Worm (Caenorhabditis elegans) whole organism, L1 larva: ENCODE data around the gene F14F9.8.

Source experiments
- alr-1 ChIP-seq: fragments of 200-800 bp; sonication (Bioruptor generic); optimal IDR thresholded peaks from 2 replicates; lab custom pipeline; 2018; ENCODE audit warnings: borderline replicate concordance, mild to moderate bottlenecking, missing genetic modification characterization, missing compliant biosample characterization
- aly-2 ChIP-seq: fragments of 150-350 bp; optimal IDR thresholded peaks from 2 replicates; lab custom pipeline; 2014; ENCODE audit warnings: missing biosample characterization, missing genetic modification characterization
- ceh-90 ChIP-seq: sonication (generic microtip); optimal IDR thresholded peaks from 2 replicates; lab custom pipeline; 2016; ENCODE audit warnings: missing genetic modification characterization, missing compliant biosample characterization
- dsc-1 ChIP-seq: sonication (generic microtip); optimal IDR thresholded peaks from 2 replicates; lab custom pipeline; 2016; ENCODE audit warnings: mild to moderate bottlenecking, missing genetic modification characterization, missing compliant biosample characterization
- efl-1 ChIP-seq, 4 experiments: fragments of 150-350 bp; optimal IDR thresholded peaks in 3 of 4; peaks in 1 of 4; 1 replicate in 1 of 4; 2 replicates in 3 of 4; lab custom pipeline; 2014; ENCODE audit warnings: missing biosample characterization in 2 of 4, missing genetic modification characterization in 2 of 4, missing genetic modification reagents in 2 of 4
- efl-3 ChIP-seq: fragments of 200-800 bp; sonication (Bioruptor generic); optimal IDR thresholded peaks from 2 replicates; lab custom pipeline; 2018; ENCODE audit warnings: mild to moderate bottlenecking, missing genetic modification characterization, missing compliant biosample characterization
- egl-13 ChIP-seq: sonication (generic microtip); optimal IDR thresholded peaks from 2 replicates; lab custom pipeline; 2016; ENCODE audit warnings: missing genotype, missing genetic modification reagents, missing genetic modification characterization, missing compliant biosample characterization
- fkh-10 ChIP-seq: sonication (generic microtip); optimal IDR thresholded peaks from 2 replicates; lab custom pipeline; 2017; ENCODE audit warnings: missing biosample characterization, missing genetic modification reagents, missing genetic modification characterization
- fkh-8 ChIP-seq: sonication (generic microtip); optimal IDR thresholded peaks from 2 replicates; lab custom pipeline; 2016; ENCODE audit warnings: mild to moderate bottlenecking, missing genetic modification characterization, missing compliant biosample characterization
- grh-1 ChIP-seq: fragments of 200-800 bp; sonication (Bioruptor generic); IDR thresholded peaks from 2 replicates; pipeline ENCODE4 v1.3.6; 2022; ENCODE audit warnings: missing genetic modification reagents, missing genetic modification characterization, missing compliant biosample characterization
- hlh-4 ChIP-seq: sonication (generic microtip); optimal IDR thresholded peaks from 2 replicates; lab custom pipeline; 2016; ENCODE audit warnings: mild to moderate bottlenecking, missing genetic modification characterization, missing compliant biosample characterization
- isw-1 ChIP-seq: fragments of 200-800 bp; sonication (Bioruptor generic); IDR thresholded peaks from 2 replicates; pipeline ENCODE4 v1.3.6; 2022; ENCODE audit warnings: missing genetic modification characterization, missing compliant biosample characterization
- lin-14 ChIP-seq: fragments of 200-800 bp; sonication (Bioruptor generic); optimal IDR thresholded peaks from 2 replicates; lab custom pipeline; 2018; ENCODE audit warnings: mild to moderate bottlenecking, missing genetic modification characterization, moderate library complexity, missing compliant biosample characterization
- lin-15B ChIP-seq: fragments of 150-350 bp; sonication (generic microtip); optimal IDR thresholded peaks from 3 replicates; lab custom pipeline; 2014; ENCODE audit warnings: missing biosample characterization, missing genetic modification characterization
- lin-39 ChIP-seq: fragments of 150-350 bp; optimal IDR thresholded peaks from 2 replicates; lab custom pipeline; 2014; ENCODE audit warnings: missing biosample characterization, missing genetic modification reagents, missing genetic modification characterization
- lir-3 ChIP-seq: sonication (generic microtip); optimal IDR thresholded peaks from 2 replicates; lab custom pipeline; 2016; ENCODE audit warnings: mild to moderate bottlenecking, missing genetic modification characterization, moderate library complexity, missing compliant biosample characterization; ENCODE audit not compliant: poor library complexity
- lsy-2 ChIP-seq, 2 experiments: fragments of 150-350 bp; optimal IDR thresholded peaks; 2 replicates each; lab custom pipeline; 2014; ENCODE audit warnings: missing biosample characterization in 2 of 2, missing genetic modification characterization in 2 of 2
- nhr-19 ChIP-seq: fragments of 200-800 bp; sonication (Bioruptor generic); conservative IDR thresholded peaks from 2 replicates; pipeline ENCODE4 v1.3.6; 2022; ENCODE audit warnings: missing genetic modification characterization, missing compliant biosample characterization
- nhr-20 ChIP-seq: sonication (generic microtip); optimal IDR thresholded peaks from 2 replicates; lab custom pipeline; 2016; ENCODE audit warnings: mild to moderate bottlenecking, missing genetic modification characterization, missing compliant biosample characterization
- nhr-237 ChIP-seq: fragments of 150-350 bp; optimal IDR thresholded peaks from 2 replicates; lab custom pipeline; 2014; ENCODE audit warnings: missing biosample characterization, missing genetic modification characterization
- nhr-76 ChIP-seq: sonication (generic microtip); optimal IDR thresholded peaks from 2 replicates; lab custom pipeline; 2017; ENCODE audit warnings: missing biosample characterization, missing genetic modification characterization
- nhr-85 ChIP-seq: sonication (generic microtip); peaks from one replicate; lab custom pipeline; 2016; ENCODE audit warnings: missing genetic modification characterization, inconsistent platforms, missing compliant biosample characterization
- pax-3 ChIP-seq: fragments of 200-800 bp; sonication (Bioruptor generic); optimal IDR thresholded peaks from 2 replicates; lab custom pipeline; 2018; ENCODE audit warnings: mild to moderate bottlenecking, missing genetic modification characterization, moderate library complexity, missing compliant biosample characterization
- pqm-1 ChIP-seq: sonication (generic microtip); optimal IDR thresholded peaks from 3 replicates; lab custom pipeline; 2017; ENCODE audit warnings: missing biosample characterization, missing genetic modification characterization
- rnt-1 ChIP-seq: sonication (generic microtip); optimal IDR thresholded peaks from 2 replicates; lab custom pipeline; 2016; ENCODE audit warnings: mild to moderate bottlenecking, missing genetic modification characterization, moderate library complexity, missing compliant biosample characterization
- skn-1 ChIP-seq: fragments of 150-350 bp; optimal IDR thresholded peaks from 2 replicates; lab custom pipeline; 2014; ENCODE audit warnings: missing biosample characterization, missing genetic modification characterization
- sox-4 ChIP-seq: sonication (generic microtip); optimal IDR thresholded peaks from 2 replicates; lab custom pipeline; 2016; ENCODE audit warnings: missing genetic modification characterization, missing compliant biosample characterization
- sup-37 ChIP-seq: fragments of 200-800 bp; sonication (Bioruptor generic); optimal IDR thresholded peaks from 2 replicates; lab custom pipeline; 2018; ENCODE audit warnings: mild to moderate bottlenecking, missing genetic modification characterization, missing compliant biosample characterization
- swsn-7 ChIP-seq: sonication (generic microtip); optimal IDR thresholded peaks from 2 replicates; lab custom pipeline; 2016; ENCODE audit warnings: missing genetic modification characterization, missing compliant biosample characterization
- unc-62 ChIP-seq: fragments of 150-350 bp; optimal IDR thresholded peaks from 2 replicates; lab custom pipeline; 2014; ENCODE audit warnings: missing biosample characterization, missing genetic modification reagents, missing genetic modification characterization
- zag-1 ChIP-seq: fragments of 150-350 bp; optimal IDR thresholded peaks from 2 replicates; lab custom pipeline; 2014; ENCODE audit warnings: missing biosample characterization, missing genetic modification characterization
- ztf-11 ChIP-seq, 2 experiments: sonication (generic microtip); optimal IDR thresholded peaks; 2 replicates each; lab custom pipeline; 2016 to 2017; ENCODE audit warnings: missing genetic modification characterization in 2 of 2, missing biosample characterization in 1 of 2, missing compliant biosample characterization in 1 of 2
- ztf-4 ChIP-seq: fragments of 150-350 bp; optimal IDR thresholded peaks from 2 replicates; lab custom pipeline; 2014; ENCODE audit warnings: missing biosample characterization, missing genetic modification characterization

F14F9.8 gene

ce11 chrV:5102017-5102416, 28.1 kb upstream of the F14F9.8 start, which contains the start of gene srab-1:
Gene srab-1, minus strand, starts transcription at chrV:5102117.
- TF ChIP-seq efl-3 (GFP tag; lab: Kevin White, UChicago) (no peak), nhr-237 (tag; lab: Kevin White, UChicago) (no peak), sox-4 (tag; lab: Kevin White, UChicago) (no peak), nhr-19 (GFP tag; lab: Robert Waterston, UW) (no peak), lin-15B (tag; lab: Kevin White, UChicago) (no peak), lin-14 (no peak), fkh-10 (GFP tag; lab: Kevin White, UChicago) (no peak), alr-1 (tag; lab: Kevin White, UChicago) (no peak), egl-13 (tag; lab: Kevin White, UChicago) (no peak), hlh-4 (tag; lab: Kevin White, UChicago) (no peak), lir-3 (tag; lab: Kevin White, UChicago) (no peak), aly-2 (tag; lab: Kevin White, UChicago) (no peak), pqm-1 (tag; lab: Kevin White, UChicago) (no peak), swsn-7 (tag; lab: Kevin White, UChicago) (no peak), pax-3 (tag; lab: Kevin White, UChicago) (no peak), lsy-2 (tag; optimal IDR thresholded peaks at IDR 0.05; lab: Kevin White, UChicago) (no peak), nhr-76 (tag; lab: Kevin White, UChicago) (no peak), nhr-20 (no peak), efl-1 (optimal IDR thresholded peaks at IDR 0.05; lab: Kevin White, UChicago) (no peak), efl-1 (GFP tag; optimal IDR thresholded peaks at IDR 0.05 in 1 of 2; lab: Kevin White, UChicago) (no peak)

DNA sequence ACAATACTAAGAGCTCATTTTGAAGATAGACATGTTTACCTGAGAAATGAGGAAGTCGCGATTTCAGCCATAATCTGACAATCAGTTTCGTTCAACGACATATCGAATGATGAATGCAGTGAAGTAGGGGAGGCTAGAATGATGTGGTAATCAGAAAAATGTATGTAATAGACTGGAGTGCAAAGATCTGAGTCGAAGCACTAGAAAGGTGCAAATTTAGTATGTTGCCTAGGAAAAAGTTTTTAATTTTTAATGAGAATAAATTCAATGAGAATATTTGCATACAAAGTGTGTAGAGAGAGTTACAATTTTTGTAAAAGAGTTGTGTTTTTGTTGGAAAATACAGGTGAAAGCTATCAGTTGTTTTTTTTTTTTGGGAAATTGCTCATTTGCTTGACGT, 25.2 kb upstream of the F14F9.8 start, which contains the start of gene srab-2:
Gene srab-2 (minus strand): TSS at position 101 of the 400 bp plus-strand sequence.
- TF ChIP-seq lin-39 (tag; lab: Kevin White, UChicago): no peak
- TF ChIP-seq, all 84 proteins: peak for 0

DNA sequence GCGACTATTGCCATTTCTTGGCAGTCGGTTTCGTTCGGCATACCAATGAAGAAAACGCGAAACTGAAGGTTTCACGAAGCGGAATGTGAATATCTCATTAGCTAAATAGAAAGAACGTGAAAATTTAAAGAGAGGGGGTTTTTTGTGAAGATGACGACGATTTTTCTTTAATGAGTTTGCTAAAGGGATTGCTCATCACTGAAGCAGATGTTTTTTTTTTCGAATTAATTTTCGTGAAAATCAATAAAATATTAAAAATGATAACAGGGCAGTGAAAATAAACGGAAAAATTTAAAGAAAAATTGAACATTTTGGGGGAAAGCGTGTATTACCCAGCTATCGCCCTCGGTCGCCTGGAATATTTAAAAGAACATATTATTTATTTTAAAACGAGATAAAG, 22.3 kb upstream of the F14F9.8 start, which contains the start of gene srab-3:
Gene srab-3 (minus strand): TSS at position 101 of the 400 bp plus-strand sequence.
- TF ChIP-seq sup-37 (GFP tag; lab: Kevin White, UChicago) (no peak), fkh-8 (tag; lab: Kevin White, UChicago) (peak; percentile 28), zag-1 (tag; lab: Kevin White, UChicago) (no peak)

DNA sequence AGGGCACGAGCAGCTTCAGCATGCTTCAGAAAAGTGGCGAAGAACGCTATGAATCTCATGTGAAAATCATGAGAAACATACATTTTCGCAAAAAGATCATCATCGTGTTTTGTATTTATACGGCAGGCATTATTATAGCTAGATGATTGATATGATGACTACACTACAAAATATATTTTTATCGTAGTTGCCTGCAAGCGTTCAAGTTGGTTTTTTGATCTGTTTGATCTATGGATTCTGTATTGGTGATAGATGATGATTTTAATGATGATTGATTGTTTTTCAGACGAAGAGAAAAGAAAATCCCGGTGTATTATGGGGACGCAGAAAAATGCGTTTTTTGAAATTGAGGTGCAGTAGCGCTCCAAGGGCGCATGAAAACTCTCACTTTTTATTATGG, 19.4 kb upstream of the F14F9.8 start, which contains the start of gene ugt-63:
Gene ugt-63 (minus strand): TSS at position 89 of the 400 bp plus-strand sequence.
- TF ChIP-seq nhr-85 (tag; lab: Kevin White, UChicago): peak; percentile 51
- TF ChIP-seq efl-1 (optimal IDR thresholded peaks at IDR 0.05; lab: Kevin White, UChicago): no peak
- TF ChIP-seq efl-1 (GFP tag; optimal IDR thresholded peaks at IDR 0.05 in 1 of 2; lab: Kevin White, UChicago): peak in 1 of 2 experiments; percentile 29
- no peak for TF ChIP-seq ztf-11 (tag; optimal IDR thresholded peaks at IDR 0.05; lab: Kevin White, UChicago)
- TF ChIP-seq nhr-20: peak; percentile 55

DNA sequence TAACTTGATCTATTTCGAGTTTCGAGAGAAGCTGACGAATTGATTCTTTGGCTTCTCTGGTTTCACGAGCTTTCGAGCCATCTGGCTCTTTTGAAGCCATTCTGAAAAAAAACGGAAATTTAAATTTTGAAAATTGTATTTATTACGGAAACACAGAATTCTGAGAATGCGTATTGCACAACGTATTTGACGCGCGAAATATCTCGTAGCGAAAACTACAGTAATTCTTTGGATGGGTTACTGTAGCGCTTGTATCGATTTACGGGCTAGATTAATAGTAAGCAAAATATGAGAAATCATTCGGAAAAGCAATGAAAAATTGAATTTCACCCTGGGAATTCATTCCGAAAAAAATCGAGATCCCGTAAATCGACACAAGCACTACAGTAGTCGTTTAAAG, 16.5 kb upstream of the F14F9.8 start, which contains the start of gene C04F5.8:
Gene C04F5.8 (minus strand): TSS at position 101 of the 400 bp plus-strand sequence.
- no peak for TF ChIP-seq skn-1 (tag; lab: Kevin White, UChicago)
- TF ChIP-seq, all 84 proteins: peak for 0

ce11 chrV:5119109-5119508, 11.0 kb upstream of the F14F9.8 start, which contains the start of gene C04F5.9:
Gene C04F5.9, minus strand, starts transcription at chrV:5119209.
- TF ChIP-seq efl-1 (optimal IDR thresholded peaks at IDR 0.05; lab: Kevin White, UChicago) (peak in 1 of 2 experiments; percentile 9), efl-1 (GFP tag; optimal IDR thresholded peaks at IDR 0.05 in 1 of 2; lab: Kevin White, UChicago) (no peak), nhr-20 (no peak), unc-62 (GFP tag; lab: Kevin White, UChicago) (no peak), lsy-2 (tag; optimal IDR thresholded peaks at IDR 0.05; lab: Kevin White, UChicago) (peak in 1 of 2 experiments; percentile 8)

DNA sequence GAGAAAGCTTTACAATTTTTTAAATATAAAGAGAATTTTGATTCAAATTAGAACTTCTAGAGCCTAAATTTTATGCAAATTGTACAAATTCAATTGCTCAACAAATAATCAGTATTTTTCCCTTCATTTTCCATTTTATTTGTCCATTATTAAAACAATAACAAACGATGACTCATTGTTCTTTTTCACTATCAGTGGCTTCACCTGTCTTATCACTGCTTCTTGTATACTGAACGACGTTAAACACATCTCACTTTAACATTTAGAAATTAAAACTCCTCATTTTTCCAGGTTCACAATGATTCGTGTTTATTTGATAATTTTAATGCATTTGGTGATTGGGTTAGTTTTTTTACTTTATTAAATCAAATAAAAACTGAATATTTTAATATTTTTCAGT, 10.4 kb upstream of the F14F9.8 start, which contains the start of gene sid-1:
Gene sid-1 (plus strand): TSS at position 292 of the 400 bp plus-strand sequence.
- TF ChIP-seq ztf-4 (tag; lab: Kevin White, UChicago): no peak
- TF ChIP-seq zag-1 (tag; lab: Kevin White, UChicago): no peak
- no peak for TF ChIP-seq isw-1 (GFP tag; lab: Robert Waterston, UW)
- no peak for TF ChIP-seq grh-1 (GFP tag; lab: Robert Waterston, UW)
- no peak for TF ChIP-seq rnt-1
- no peak for TF ChIP-seq dsc-1 (tag; lab: Kevin White, UChicago)
- TF ChIP-seq lir-3 (tag; lab: Kevin White, UChicago): no peak
- no peak for TF ChIP-seq unc-62 (GFP tag; lab: Kevin White, UChicago)
- no peak for TF ChIP-seq swsn-7 (tag; lab: Kevin White, UChicago)
- no peak for TF ChIP-seq lin-39 (tag; lab: Kevin White, UChicago)
- no peak for TF ChIP-seq nhr-76 (tag; lab: Kevin White, UChicago)
- no peak for TF ChIP-seq ceh-90 (tag; lab: Kevin White, UChicago)
